Fruit fly (Drosophila melanogaster) whole organism, embryonic: ENCODE results near the gene Fbw5.

Experiments
- Ada2b ChIP-seq: fragments of 200-800 bp; sonication (Bioruptor generic); IDR thresholded peaks from 2 replicates; pipeline ENCODE4 v1.3.6; 2022; ENCODE audit warnings: missing biosample characterization, missing genetic modification characterization
- Atf-2 ChIP-seq: fragments of 200-800 bp; sonication (Bioruptor generic); optimal IDR thresholded peaks from 2 replicates; lab custom pipeline; 2016; ENCODE audit warnings: missing biosample characterization, missing genetic modification characterization
- Bdp1 ChIP-seq: fragments of 200-800 bp; sonication (Bioruptor generic); optimal IDR thresholded peaks from 3 replicates; lab custom pipeline; 2016; ENCODE audit warnings: missing biosample characterization, missing genetic modification characterization
- CG11085 ChIP-seq: fragments of 200-800 bp; sonication (Bioruptor generic); IDR thresholded peaks from 2 replicates; pipeline ENCODE4 v1.3.6; 2022; ENCODE audit warnings: missing biosample characterization, missing genetic modification characterization
- CG11398 ChIP-seq: fragments of 200-800 bp; sonication (Bioruptor generic); optimal IDR thresholded peaks from 2 replicates; lab custom pipeline; 2016; ENCODE audit warnings: missing biosample characterization, missing genetic modification characterization
- CG13894 ChIP-seq: fragments of 200-800 bp; sonication (Bioruptor generic); optimal IDR thresholded peaks from 3 replicates; lab custom pipeline; 2018; ENCODE audit warnings: missing biosample characterization, mild to moderate bottlenecking, missing genetic modification characterization, moderate library complexity
- CG14667 ChIP-seq: fragments of 200-800 bp; sonication (Bioruptor generic); IDR thresholded peaks from 2 replicates; pipeline ENCODE4 v1.3.6; 2022; ENCODE audit warnings: missing biosample characterization, missing genetic modification characterization
- CG14965 ChIP-seq: fragments of 200-800 bp; sonication (Bioruptor generic); optimal IDR thresholded peaks from 2 replicates; lab custom pipeline; 2016; ENCODE audit warnings: missing biosample characterization, missing genetic modification characterization, borderline replicate concordance
- CG15479 ChIP-seq: fragments of 200-800 bp; sonication (Bioruptor generic); optimal IDR thresholded peaks from 3 replicates; lab custom pipeline; 2019; ENCODE audit warnings: missing biosample characterization, mild to moderate bottlenecking, missing genetic modification characterization, moderate library complexity
- CG15514 ChIP-seq: fragments of 200-800 bp; sonication (Bioruptor generic); optimal IDR thresholded peaks from 3 replicates; lab custom pipeline; 2017; ENCODE audit warnings: missing biosample characterization, missing genetic modification characterization, mild to moderate bottlenecking, moderate library complexity, missing genetic modification reagents
- CG15696 ChIP-seq: fragments of 200-800 bp; sonication (Bioruptor generic); optimal IDR thresholded peaks from 2 replicates; lab custom pipeline; 2019; ENCODE audit warnings: missing biosample characterization, mild to moderate bottlenecking, missing genetic modification characterization, moderate library complexity
- CG17829 ChIP-seq: fragments of 200-800 bp; optimal IDR thresholded peaks from 2 replicates; lab custom pipeline; 2019; ENCODE audit warnings: missing biosample characterization, mild to moderate bottlenecking, missing genetic modification characterization, moderate library complexity
- CG18764 ChIP-seq: fragments of 200-800 bp; sonication (Bioruptor generic); optimal IDR thresholded peaks from 3 replicates; lab custom pipeline; 2016; ENCODE audit warnings: missing biosample characterization, missing genetic modification characterization
- CG2202 ChIP-seq: fragments of 200-800 bp; sonication (Bioruptor generic); optimal IDR thresholded peaks from 2 replicates; lab custom pipeline; 2018; ENCODE audit warnings: missing biosample characterization, mild to moderate bottlenecking, missing genetic modification characterization
- CG31224 ChIP-seq: fragments of 200-800 bp; sonication (Bioruptor generic); IDR thresholded peaks from 2 replicates; pipeline ENCODE4 v1.3.6; 2022; ENCODE audit warnings: missing biosample characterization, missing genetic modification characterization
- CG34224 ChIP-seq: fragments of 200-800 bp; sonication (Bioruptor generic); IDR thresholded peaks from 3 replicates; pipeline ENCODE4 v1.3.6; 2022; ENCODE audit warnings: missing biosample characterization, missing genetic modification characterization; ENCODE audit not compliant: partially characterized antibody
- CG34422 ChIP-seq: fragments of 200-800 bp; sonication (Bioruptor generic); IDR thresholded peaks from 3 replicates; pipeline ENCODE4 v1.3.6; 2022; ENCODE audit warnings: missing biosample characterization, missing genetic modification characterization
- CG4707 ChIP-seq: fragments of 200-800 bp; sonication (Bioruptor generic); optimal IDR thresholded peaks from 2 replicates; lab custom pipeline; 2018; ENCODE audit warnings: missing biosample characterization, mild to moderate bottlenecking, missing genetic modification characterization, moderate library complexity
- CG6689 ChIP-seq: fragments of 200-800 bp; sonication (Bioruptor generic); IDR thresholded peaks from 2 replicates; pipeline ENCODE4 v1.3.6; 2022; ENCODE audit warnings: missing biosample characterization, missing genetic modification characterization
- CG6813 ChIP-seq: fragments of 200-800 bp; sonication (Bioruptor generic); optimal IDR thresholded peaks from 2 replicates; lab custom pipeline; 2017; ENCODE audit warnings: missing biosample characterization, missing genetic modification characterization, mild to moderate bottlenecking, moderate library complexity, missing genetic modification reagents
- CG6854 ChIP-seq: fragments of 200-800 bp; sonication (Bioruptor generic); optimal IDR thresholded peaks from 3 replicates; lab custom pipeline; 2017; ENCODE audit warnings: missing biosample characterization, mild to moderate bottlenecking, missing genetic modification characterization
- CG7556 ChIP-seq: fragments of 200-800 bp; sonication (Bioruptor generic); optimal IDR thresholded peaks from 2 replicates; lab custom pipeline; 2017; ENCODE audit warnings: missing biosample characterization, mild to moderate bottlenecking, missing genetic modification characterization
- CG7987 ChIP-seq: fragments of 200-800 bp; sonication (Bioruptor generic); optimal IDR thresholded peaks from 2 replicates; lab custom pipeline; 2018; ENCODE audit warnings: missing biosample characterization, mild to moderate bottlenecking, missing genetic modification characterization, moderate library complexity
- CG9876 ChIP-seq: fragments of 200-800 bp; sonication (Bioruptor generic); optimal IDR thresholded peaks from 2 replicates; lab custom pipeline; 2016; ENCODE audit warnings: missing biosample characterization, missing genetic modification characterization
- CG9932 ChIP-seq: fragments of 200-800 bp; sonication (Bioruptor generic); IDR thresholded peaks from 2 replicates; pipeline ENCODE4 v1.3.6; 2022; ENCODE audit warnings: missing biosample characterization, missing genetic modification characterization
- Dad ChIP-seq: fragments of 200-800 bp; sonication (Bioruptor generic); optimal IDR thresholded peaks from 3 replicates; lab custom pipeline; 2016; ENCODE audit warnings: missing biosample characterization, missing genetic modification characterization
- Dbx ChIP-seq: fragments of 200-800 bp; sonication (Bioruptor generic); IDR thresholded peaks from 3 replicates; pipeline ENCODE4 v1.3.6; 2022; ENCODE audit warnings: missing biosample characterization, missing genetic modification characterization
- Dek ChIP-seq: fragments of 200-800 bp; sonication (Bioruptor generic); optimal IDR thresholded peaks from 3 replicates; lab custom pipeline; 2019; ENCODE audit warnings: missing biosample characterization, mild to moderate bottlenecking, missing genetic modification characterization, moderate library complexity
- Gsc ChIP-seq: fragments of 200-800 bp; sonication (Bioruptor generic); IDR thresholded peaks from 2 replicates; pipeline ENCODE4 v1.3.6; 2022; ENCODE audit warnings: missing biosample characterization, missing genetic modification characterization
- Gug ChIP-seq: fragments of 200-800 bp; sonication (Bioruptor generic); IDR thresholded peaks from 4 replicates; pipeline ENCODE4 v1.3.6; 2022; ENCODE audit warnings: missing biosample characterization, missing genetic modification characterization
- HHEX ChIP-seq: fragments of 200-800 bp; sonication (Bioruptor generic); optimal IDR thresholded peaks from 3 replicates; lab custom pipeline; 2017; ENCODE audit warnings: missing biosample characterization, mild to moderate bottlenecking, missing genetic modification characterization, missing genetic modification reagents
- Opbp ChIP-seq: fragments of 200-800 bp; sonication (Bioruptor generic); IDR thresholded peaks from 3 replicates; pipeline ENCODE4 v1.3.6; 2022; ENCODE audit warnings: missing biosample characterization, missing genetic modification characterization; ENCODE audit not compliant: partially characterized antibody
- Optix ChIP-seq: fragments of 200-800 bp; sonication (Bioruptor generic); IDR thresholded peaks from 3 replicates; pipeline ENCODE4 v1.3.6; 2022; ENCODE audit warnings: missing biosample characterization, missing genetic modification characterization
- Side ChIP-seq: fragments of 200-800 bp; sonication (Bioruptor generic); optimal IDR thresholded peaks from 2 replicates; lab custom pipeline; 2016; ENCODE audit warnings: missing biosample characterization, missing genetic modification characterization
- Sox100B ChIP-seq: fragments of 200-800 bp; sonication (Bioruptor generic); optimal IDR thresholded peaks from 3 replicates; lab custom pipeline; 2018; ENCODE audit warnings: missing biosample characterization, mild to moderate bottlenecking, missing genetic modification characterization
- Sry-δ ChIP-seq: fragments of 200-800 bp; sonication (Bioruptor generic); optimal IDR thresholded peaks from 2 replicates; lab custom pipeline; 2016; ENCODE audit warnings: missing biosample characterization, missing genetic modification characterization
- az2 ChIP-seq: fragments of 200-800 bp; sonication (Bioruptor generic); optimal IDR thresholded peaks from 3 replicates; lab custom pipeline; 2016; ENCODE audit warnings: missing biosample characterization, missing genetic modification characterization
- corto ChIP-seq: fragments of 200-800 bp; sonication (Bioruptor generic); optimal IDR thresholded peaks from 2 replicates; lab custom pipeline; 2016; ENCODE audit warnings: missing biosample characterization, mild to moderate bottlenecking, missing genetic modification characterization, moderate library complexity
- dan ChIP-seq: fragments of 200-800 bp; sonication (Bioruptor generic); IDR thresholded peaks from 2 replicates; pipeline ENCODE4 v1.3.6; 2022; ENCODE audit warnings: missing biosample characterization, missing genetic modification characterization
- fd102C ChIP-seq: fragments of 200-800 bp; sonication (Bioruptor generic); optimal IDR thresholded peaks from 2 replicates; lab custom pipeline; 2018; ENCODE audit warnings: missing biosample characterization, mild to moderate bottlenecking, missing genetic modification characterization, moderate library complexity
- fu2 ChIP-seq: fragments of 200-800 bp; sonication (Bioruptor generic); optimal IDR thresholded peaks from 2 replicates; lab custom pipeline; 2016; ENCODE audit warnings: missing biosample characterization, missing genetic modification characterization
- gt ChIP-seq: fragments of 200-800 bp; sonication (Bioruptor generic); IDR thresholded peaks from 2 replicates; pipeline ENCODE4 v1.3.6; 2022; ENCODE audit warnings: missing biosample characterization, missing genetic modification characterization
- lmd ChIP-seq: fragments of 200-800 bp; sonication (Bioruptor generic); IDR thresholded peaks from 2 replicates; pipeline ENCODE4 v1.3.6; 2022; ENCODE audit warnings: missing biosample characterization, missing genetic modification characterization
- psq ChIP-seq: fragments of 200-800 bp; sonication (Bioruptor generic); optimal IDR thresholded peaks from 2 replicates; lab custom pipeline; 2017; ENCODE audit warnings: missing biosample characterization, missing genetic modification characterization
- scrt ChIP-seq: fragments of 200-800 bp; sonication (Bioruptor generic); optimal IDR thresholded peaks from 2 replicates; lab custom pipeline; 2018; ENCODE audit warnings: missing biosample characterization, mild to moderate bottlenecking, missing genetic modification characterization, moderate library complexity
- tgo ChIP-seq: fragments of 200-800 bp; sonication (Bioruptor generic); IDR thresholded peaks from 3 replicates; pipeline ENCODE4 v1.3.6; 2022; ENCODE audit warnings: missing biosample characterization, missing genetic modification characterization
- tio ChIP-seq: fragments of 200-800 bp; sonication (Bioruptor generic); optimal IDR thresholded peaks from 2 replicates; lab custom pipeline; 2017; ENCODE audit warnings: missing biosample characterization, missing genetic modification characterization, inconsistent platforms
- tna ChIP-seq: fragments of 200-800 bp; sonication (Bioruptor generic); IDR thresholded peaks from 2 replicates; pipeline ENCODE4 v1.3.6; 2022; ENCODE audit warnings: missing biosample characterization, missing genetic modification characterization; ENCODE audit not compliant: partially characterized antibody
- ttk ChIP-seq: fragments of 200-800 bp; sonication (Bioruptor generic); IDR thresholded peaks from 2 replicates; pipeline ENCODE4 v2.1.2; 2022; ENCODE audit warnings: missing biosample characterization, missing genetic modification characterization
- wor ChIP-seq: fragments of 200-800 bp; sonication (Bioruptor generic); IDR thresholded peaks from 2 replicates; pipeline ENCODE4 v1.3.6; 2022; ENCODE audit warnings: missing biosample characterization, missing genetic modification characterization

The Fbw5 gene

dm6 chr2L:6019352-6020131 is 46.2 kb downstream of the Fbw5 start, which contains the start of gene H2.0 (continued):
- peak; percentile 69 for TF ChIP-seq CG15696 (tag; lab: Kevin White, UChicago)
- TF ChIP-seq ttk (GFP tag; lab: Robert Waterston, UW): no peak
- TF ChIP-seq CG34422: no peak
- no peak for TF ChIP-seq CG11085 (GFP tag; lab: Robert Waterston, UW)
- TF ChIP-seq tio (GFP tag; lab: Kevin White, UChicago): peak; percentile 58
- no peak for TF ChIP-seq CG13894
- no peak for TF ChIP-seq HHEX (GFP tag; lab: Kevin White, UChicago)
- no peak for TF ChIP-seq CG14965 (GFP tag; lab: Kevin White, UChicago)
- peak; percentile 52 for TF ChIP-seq CG17829 (tag; lab: Kevin White, UChicago)
- TF ChIP-seq Sry-δ: no peak
- TF ChIP-seq Dek: no peak
- TF ChIP-seq CG4707 (GFP tag; lab: Kevin White, UChicago): peak; percentile 1
- no peak for TF ChIP-seq CG9932 (GFP tag; lab: Robert Waterston, UW)
- no peak for TF ChIP-seq Ada2b (GFP tag; lab: Robert Waterston, UW)
- TF ChIP-seq CG6813 (GFP tag; lab: Kevin White, UChicago): peak; percentile 42
- no peak for TF ChIP-seq CG34224
- no peak for TF ChIP-seq CG7987 (GFP tag; lab: Kevin White, UChicago)
- TF ChIP-seq corto (GFP tag; lab: Kevin White, UChicago): no peak
- TF ChIP-seq Atf-2 (GFP tag; lab: Kevin White, UChicago): peak; percentile 25
- no peak for TF ChIP-seq Bdp1 (GFP tag; lab: Kevin White, UChicago)
- TF ChIP-seq Side (GFP tag; lab: Kevin White, UChicago): no peak
- no peak for TF ChIP-seq CG11398 (GFP tag; lab: Kevin White, UChicago)
- TF ChIP-seq Gsc: no peak
- TF ChIP-seq Dbx (GFP tag; lab: Robert Waterston, UW): no peak
- no peak for TF ChIP-seq CG6854 (GFP tag; lab: Kevin White, UChicago)
- TF ChIP-seq fu2 (GFP tag; lab: Kevin White, UChicago): no peak
- peak; percentile 3 for TF ChIP-seq fd102C (GFP tag; lab: Kevin White, UChicago)
- 0 out of 2 replicates have a peak, but pooled peaks have one; percentile 26 for TF ChIP-seq CG31224 (GFP tag; lab: Robert Waterston, UW)
- TF ChIP-seq Optix (GFP tag; lab: Robert Waterston, UW): 0 out of 3 replicates have a peak, but pooled peaks have one; percentile 16
- TF ChIP-seq CG18764 (GFP tag; lab: Kevin White, UChicago): no peak
- no peak for TF ChIP-seq tna (GFP tag; lab: Robert Waterston, UW)
- TF ChIP-seq CG15514 (GFP tag; lab: Kevin White, UChicago): no peak
- TF ChIP-seq wor (GFP tag; lab: Robert Waterston, UW): no peak
- peak; percentile 31; the same call in 1 of the 2 replicates for TF ChIP-seq CG6689 (GFP tag; lab: Robert Waterston, UW)
- no peak; the same call in 2 of the 4 replicates for TF ChIP-seq Gug (GFP tag; lab: Robert Waterston, UW)
- TF ChIP-seq Opbp: no peak
- TF ChIP-seq tgo: no peak
- no peak for TF ChIP-seq Dad (GFP tag; lab: Kevin White, UChicago)
- peak; percentile 53 for TF ChIP-seq lmd (GFP tag; lab: Robert Waterston, UW)
- no peak for TF ChIP-seq Sox100B (GFP tag; lab: Kevin White, UChicago)
- TF ChIP-seq az2 (GFP tag; lab: Kevin White, UChicago): peak; percentile 27
- peak; percentile 34 for TF ChIP-seq CG7556
- TF ChIP-seq scrt (GFP tag; lab: Kevin White, UChicago): no peak
- no peak for TF ChIP-seq dan (GFP tag; lab: Robert Waterston, UW)
- TF ChIP-seq CG9876 (GFP tag; lab: Kevin White, UChicago): no peak
- TF ChIP-seq CG15479 (GFP tag; lab: Kevin White, UChicago): no peak
- TF ChIP-seq psq (GFP tag; lab: Kevin White, UChicago): no peak
- no peak for TF ChIP-seq CG14667 (GFP tag; lab: Robert Waterston, UW)
- TF ChIP-seq CG2202 (tag; lab: Kevin White, UChicago): peak; percentile 8
- TF ChIP-seq gt: no peak
